Worm (Caenorhabditis elegans) whole organism, L2 larva: ENCODE measurements around the gene clec-83.
A peak's percentile ranks its signal among the peaks of the same experiment; 100 is the strongest.

Experiments used
- C34F6.9 ChIP-seq: fragments of 150-350 bp; optimal IDR thresholded peaks from 2 replicates; lab custom pipeline; 2014; ENCODE audit warnings: missing biosample characterization, missing genetic modification characterization
- F13H6.1 ChIP-seq: sonication (generic microtip); optimal IDR thresholded peaks from 2 replicates; lab custom pipeline; 2016; ENCODE audit warnings: missing genetic modification characterization, missing compliant biosample characterization
- ZK546.5 ChIP-seq: sonication (generic microtip); optimal IDR thresholded peaks from 2 replicates; lab custom pipeline; 2017; ENCODE audit warnings: missing biosample characterization, missing genetic modification characterization
- aly-2 ChIP-seq: fragments of 150-350 bp; optimal IDR thresholded peaks from 2 replicates; lab custom pipeline; 2014; ENCODE audit warnings: missing biosample characterization, missing genetic modification characterization
- blmp-1 ChIP-seq: sonication (generic microtip); optimal IDR thresholded peaks from 2 replicates; lab custom pipeline; 2017; ENCODE audit warnings: missing genetic modification characterization, mild to moderate bottlenecking, missing compliant biosample characterization, antibody characterized with exemption, moderate library complexity; ENCODE audit not compliant: insufficient read depth
- ceh-16 ChIP-seq: fragments of 150-350 bp; optimal IDR thresholded peaks from 2 replicates; lab custom pipeline; 2014; ENCODE audit warnings: missing biosample characterization, missing genetic modification characterization
- ceh-82 ChIP-seq: fragments of 150-350 bp; optimal IDR thresholded peaks from 2 replicates; lab custom pipeline; 2014; ENCODE audit warnings: missing biosample characterization, missing genetic modification characterization
- crh-2 ChIP-seq: sonication (generic microtip); optimal IDR thresholded peaks from 2 replicates; lab custom pipeline; 2017; ENCODE audit warnings: missing biosample characterization, missing genetic modification characterization
- dmd-4 ChIP-seq: sonication (generic microtip); optimal IDR thresholded peaks from 2 replicates; lab custom pipeline; 2017; ENCODE audit warnings: missing biosample characterization, missing genetic modification characterization
- elt-1 ChIP-seq: fragments of 150-350 bp; optimal IDR thresholded peaks from 2 replicates; lab custom pipeline; 2014; ENCODE audit warnings: missing biosample characterization, missing genetic modification characterization
- fos-1 ChIP-seq: fragments of 150-350 bp; optimal IDR thresholded peaks from 2 replicates; lab custom pipeline; 2014; ENCODE audit warnings: missing biosample characterization, missing genetic modification characterization
- gmeb-1 ChIP-seq: fragments of 150-350 bp; optimal IDR thresholded peaks from 2 replicates; lab custom pipeline; 2014; ENCODE audit warnings: missing biosample characterization, missing genetic modification characterization
- lin-13 ChIP-seq: fragments of 150-350 bp; optimal IDR thresholded peaks from 2 replicates; lab custom pipeline; 2014; ENCODE audit warnings: missing biosample characterization, missing genetic modification reagents, missing genetic modification characterization
- lin-39 ChIP-seq: fragments of 150-350 bp; optimal IDR thresholded peaks from 2 replicates; lab custom pipeline; 2014; ENCODE audit warnings: missing biosample characterization, missing genetic modification reagents, missing genetic modification characterization
- lsy-2 ChIP-seq, 2 experiments: fragments of 150-350 bp in 1 of 2; sonication (generic microtip) in 1 of 2; optimal IDR thresholded peaks; 2 replicates each; lab custom pipeline; 2014 to 2017; ENCODE audit warnings: missing biosample characterization in 2 of 2, missing genetic modification characterization in 2 of 2
- mdl-1 ChIP-seq, 2 experiments: fragments of 150-350 bp in 1 of 2; sonication (generic microtip) in 1 of 2; optimal IDR thresholded peaks; 2 replicates each; lab custom pipeline; 2017; ENCODE audit warnings: missing biosample characterization in 2 of 2, missing genetic modification characterization in 2 of 2
- nhr-11 ChIP-seq: fragments of 150-350 bp; optimal IDR thresholded peaks from 2 replicates; lab custom pipeline; 2014; ENCODE audit warnings: missing biosample characterization, missing genetic modification characterization
- nhr-12 ChIP-seq: fragments of 150-350 bp; optimal IDR thresholded peaks from 2 replicates; lab custom pipeline; 2014; ENCODE audit warnings: missing biosample characterization, missing genetic modification characterization
- nhr-129 ChIP-seq: fragments of 150-350 bp; optimal IDR thresholded peaks from 2 replicates; lab custom pipeline; 2014; ENCODE audit warnings: missing biosample characterization, missing genetic modification characterization
- nhr-21 ChIP-seq: fragments of 150-350 bp; optimal IDR thresholded peaks from 2 replicates; lab custom pipeline; 2014; ENCODE audit warnings: missing biosample characterization, missing genetic modification characterization
- nhr-25 ChIP-seq: fragments of 150-350 bp; sonication (generic microtip); optimal IDR thresholded peaks from 3 replicates; lab custom pipeline; 2014; ENCODE audit warnings: missing biosample characterization, missing genetic modification characterization
- nhr-6 ChIP-seq: fragments of 150-350 bp; optimal IDR thresholded peaks from 2 replicates; lab custom pipeline; 2014; ENCODE audit warnings: missing biosample characterization, missing genetic modification characterization
- skn-1 ChIP-seq: sonication (generic microtip); optimal IDR thresholded peaks from 2 replicates; lab custom pipeline; 2017; ENCODE audit warnings: missing biosample characterization, missing genetic modification characterization
- sma-3 ChIP-seq: sonication (generic microtip); optimal IDR thresholded peaks from 2 replicates; lab custom pipeline; 2016; ENCODE audit warnings: missing genetic modification reagents, missing genetic modification characterization, missing compliant biosample characterization
- sma-9 ChIP-seq, 2 experiments: fragments of 150-350 bp in 1 of 2; sonication (generic microtip) in 1 of 2; optimal IDR thresholded peaks; 2 replicates each; lab custom pipeline; 2014 to 2016; ENCODE audit warnings: missing genetic modification characterization in 2 of 2, mild to moderate bottlenecking in 1 of 2, missing biosample characterization in 1 of 2, missing compliant biosample characterization in 1 of 2, missing genetic modification reagents in 1 of 2, moderate library complexity in 1 of 2
- snpc-4 ChIP-seq: fragments of 150-350 bp; optimal IDR thresholded peaks from 2 replicates; lab custom pipeline; 2014; ENCODE audit warnings: missing biosample characterization, missing genetic modification characterization
- unc-55 ChIP-seq: fragments of 150-350 bp; sonication (generic microtip); optimal IDR thresholded peaks from 3 replicates; lab custom pipeline; 2014; ENCODE audit warnings: missing biosample characterization, missing genetic modification reagents, missing genetic modification characterization
- unc-62 ChIP-seq: fragments of 150-350 bp; optimal IDR thresholded peaks from 2 replicates; lab custom pipeline; 2014; ENCODE audit warnings: missing biosample characterization, missing genetic modification reagents, missing genetic modification characterization
- zag-1 ChIP-seq: fragments of 150-350 bp; optimal IDR thresholded peaks from 2 replicates; lab custom pipeline; 2014; ENCODE audit warnings: missing biosample characterization, missing genetic modification characterization

The clec-83 gene

ce11 chrIV:2841260-2841659, at the start of gene clec-83:
Gene clec-83 (minus strand): TSS chrIV:2841472.
- TF ChIP-seq fos-1 (tag; lab: Kevin White, UChicago) = peak; percentile 39
- no peak for TF ChIP-seq nhr-129 (tag; lab: Kevin White, UChicago)

- TF ChIP-seq lin-13 (peak; percentile 73), unc-55 (GFP tag; lab: Kevin White, UChicago) (peak; percentile 87), nhr-21 (peak; percentile 7), nhr-6 (tag; lab: Kevin White, UChicago) (peak; percentile 12), skn-1 (tag; lab: Kevin White, UChicago) (no peak), lsy-2 (tag; optimal IDR thresholded peaks at IDR 0.05; lab: Kevin White, UChicago) (peak; percentile 52 to 79), nhr-129 (tag; lab: Kevin White, UChicago) (peak; percentile 64), C34F6.9 (tag; lab: Kevin White, UChicago) (peak; percentile 71), gmeb-1 (tag; lab: Kevin White, UChicago) (peak; percentile 86), crh-2 (peak; percentile 64), nhr-25 (peak; percentile 35), ZK546.5 (tag; lab: Kevin White, UChicago) (no peak), aly-2 (tag; lab: Kevin White, UChicago) (no peak), sma-9 (GFP tag; optimal IDR thresholded peaks at IDR 0.05; lab: Kevin White, UChicago) (peak; percentile 21), sma-9 (tag; optimal IDR thresholded peaks at IDR 0.05; lab: Kevin White, UChicago) (no peak), fos-1 (tag; lab: Kevin White, UChicago) (peak; percentile 3), ceh-16 (no peak)
These were observed 49.2 kb upstream of the clec-83 start, which contains the start of the genes nprt-1 and dib-1 for ce11 chrIV:2890401-2890952. Gene nprt-1 (minus strand): TSS chrIV:2890451. Gene dib-1 (plus strand): TSS chrIV:2890882.

ce11 chrIV:2888496-2889101, 47.3 kb upstream of the clec-83 start:
- TF ChIP-seq elt-1 (tag; lab: Kevin White, UChicago) (no peak), nhr-25 (no peak), ceh-16 (no peak)

- TF ChIP-seq ceh-82 (tag; lab: Kevin White, UChicago) (no peak), nhr-25 (no peak), zag-1 (no peak), lin-39 (tag; lab: Kevin White, UChicago) (no peak), gmeb-1 (tag; lab: Kevin White, UChicago) (no peak), ceh-16 (no peak), snpc-4 (tag; lab: Kevin White, UChicago) (no peak), sma-3 (GFP tag; lab: Kevin White, UChicago) (no peak), elt-1 (tag; lab: Kevin White, UChicago) (no peak), nhr-21 (no peak)
These were observed 46.0 kb upstream of the clec-83 start for ce11 chrIV:2887245-2887644.

ce11 chrIV:2886655-2887054, 45.4 kb upstream of the clec-83 start, which contains the start of gene dml-1:
Gene dml-1 (plus strand): TSS chrIV:2886955.
- no peak for TF ChIP-seq nhr-12
- TF ChIP-seq F13H6.1 (tag; lab: Kevin White, UChicago) = no peak
- TF ChIP-seq ZK546.5 (tag; lab: Kevin White, UChicago) = no peak
- no peak for TF ChIP-seq C34F6.9 (tag; lab: Kevin White, UChicago)
- no peak for TF ChIP-seq fos-1 (tag; lab: Kevin White, UChicago)
- no peak for TF ChIP-seq dmd-4 (tag; lab: Kevin White, UChicago)
- no peak for TF ChIP-seq nhr-11 (tag; lab: Kevin White, UChicago)
- no peak for TF ChIP-seq blmp-1 (tag; lab: Kevin White, UChicago)
- TF ChIP-seq mdl-1 (tag; optimal IDR thresholded peaks at IDR 0.05; lab: Kevin White, UChicago) = no peak
- no peak for TF ChIP-seq ceh-82 (tag; lab: Kevin White, UChicago)
- no peak for TF ChIP-seq crh-2

- TF ChIP-seq F13H6.1 (tag; lab: Kevin White, UChicago) (peak; percentile 94), unc-62 (GFP tag; lab: Kevin White, UChicago) (no peak), lsy-2 (tag; optimal IDR thresholded peaks at IDR 0.05; lab: Kevin White, UChicago) (peak in 1 of 2 experiments; percentile 11), nhr-129 (tag; lab: Kevin White, UChicago) (peak; percentile 26)
These were observed 44.0 kb upstream of the clec-83 start for ce11 chrIV:2885260-2885659.
